Fruit fly (Drosophila melanogaster) whole organism, embryonic: ENCODE measurements around the gene CG43645.

Experiments
- Atf6 ChIP-seq: fragments of 200-800 bp; sonication (Bioruptor generic); IDR thresholded peaks from 2 replicates; pipeline ENCODE4 v1.3.6; 2022; ENCODE audit warnings: missing biosample characterization, missing genetic modification characterization
- B-H2 ChIP-seq: fragments of 200-800 bp; sonication (Bioruptor generic); optimal IDR thresholded peaks from 2 replicates; lab custom pipeline; 2018; ENCODE audit warnings: missing biosample characterization, mild to moderate bottlenecking, missing genetic modification characterization
- BtbVII ChIP-seq: fragments of 200-800 bp; sonication (Bioruptor generic); optimal IDR thresholded peaks from 3 replicates; lab custom pipeline; 2017; ENCODE audit warnings: missing biosample characterization, mild to moderate bottlenecking, missing genetic modification characterization
- C15 ChIP-seq: fragments of 200-800 bp; sonication (Bioruptor generic); IDR thresholded peaks from 3 replicates; pipeline ENCODE4 v1.3.6; 2022; ENCODE audit warnings: missing biosample characterization, missing genetic modification characterization
- CG10543 ChIP-seq: fragments of 200-800 bp; sonication (Bioruptor generic); optimal IDR thresholded peaks from 3 replicates; lab custom pipeline; 2017; ENCODE audit warnings: missing biosample characterization, mild to moderate bottlenecking, missing genetic modification characterization, moderate library complexity
- CG11085 ChIP-seq: fragments of 200-800 bp; sonication (Bioruptor generic); IDR thresholded peaks from 2 replicates; pipeline ENCODE4 v1.3.6; 2022; ENCODE audit warnings: missing biosample characterization, missing genetic modification characterization
- CG11398 ChIP-seq: fragments of 200-800 bp; sonication (Bioruptor generic); optimal IDR thresholded peaks from 2 replicates; lab custom pipeline; 2016; ENCODE audit warnings: missing biosample characterization, missing genetic modification characterization
- CG12104 ChIP-seq: fragments of 200-800 bp; sonication (Bioruptor generic); optimal IDR thresholded peaks from 3 replicates; lab custom pipeline; 2016; ENCODE audit warnings: missing biosample characterization, missing genetic modification characterization
- CG12299 ChIP-seq: fragments of 200-800 bp; sonication (Bioruptor generic); optimal IDR thresholded peaks from 2 replicates; lab custom pipeline; 2018; ENCODE audit warnings: missing biosample characterization, mild to moderate bottlenecking, missing genetic modification characterization
- CG12744 ChIP-seq: fragments of 200-800 bp; sonication (Bioruptor generic); optimal IDR thresholded peaks from 2 replicates; lab custom pipeline; 2016; ENCODE audit warnings: missing biosample characterization, missing genetic modification characterization
- CG1792 ChIP-seq: fragments of 200-800 bp; sonication (Bioruptor generic); optimal IDR thresholded peaks from 2 replicates; lab custom pipeline; 2016; ENCODE audit warnings: missing biosample characterization, missing genetic modification characterization
- CG18476 ChIP-seq: fragments of 200-800 bp; sonication (Bioruptor generic); optimal IDR thresholded peaks from 2 replicates; lab custom pipeline; 2016; ENCODE audit warnings: missing biosample characterization, mild to moderate bottlenecking, missing genetic modification characterization
- CG18599 ChIP-seq: fragments of 200-800 bp; sonication (Bioruptor generic); optimal IDR thresholded peaks from 3 replicates; lab custom pipeline; 2017; ENCODE audit warnings: missing biosample characterization, missing genetic modification characterization, mild to moderate bottlenecking, moderate library complexity, missing genetic modification reagents
- CG31365 ChIP-seq: fragments of 200-800 bp; sonication (Bioruptor generic); optimal IDR thresholded peaks from 2 replicates; lab custom pipeline; 2018; ENCODE audit warnings: missing biosample characterization, mild to moderate bottlenecking, missing genetic modification characterization
- CG3995 ChIP-seq: fragments of 200-800 bp; sonication (Bioruptor generic); optimal IDR thresholded peaks from 3 replicates; lab custom pipeline; 2016; ENCODE audit warnings: missing biosample characterization, missing genetic modification characterization
- CG4854 ChIP-seq: fragments of 200-800 bp; sonication (Bioruptor generic); optimal IDR thresholded peaks from 2 replicates; lab custom pipeline; 2016; ENCODE audit warnings: missing biosample characterization, missing genetic modification characterization, inconsistent platforms
- CG6813 ChIP-seq: fragments of 200-800 bp; sonication (Bioruptor generic); optimal IDR thresholded peaks from 2 replicates; lab custom pipeline; 2017; ENCODE audit warnings: missing biosample characterization, missing genetic modification characterization, mild to moderate bottlenecking, moderate library complexity, missing genetic modification reagents
- CG7928 ChIP-seq: fragments of 200-800 bp; sonication (Bioruptor generic); optimal IDR thresholded peaks from 2 replicates; lab custom pipeline; 2017; ENCODE audit warnings: missing biosample characterization, mild to moderate bottlenecking, missing genetic modification characterization
- CG8290 ChIP-seq, 3 experiments: fragments of 200-800 bp; sonication (Bioruptor generic); optimal IDR thresholded peaks; 2 replicates each; lab custom pipeline; 2016 to 2019; ENCODE audit warnings: missing biosample characterization in 3 of 3, missing genetic modification characterization in 3 of 3, mild to moderate bottlenecking in 2 of 3, moderate library complexity in 1 of 3
- CG9727 ChIP-seq: fragments of 200-800 bp; sonication (Bioruptor generic); optimal IDR thresholded peaks from 3 replicates; lab custom pipeline; 2017; ENCODE audit warnings: missing biosample characterization, mild to moderate bottlenecking, missing genetic modification characterization
- CG9817 ChIP-seq: fragments of 200-800 bp; sonication (Bioruptor generic); optimal IDR thresholded peaks from 2 replicates; lab custom pipeline; 2018; ENCODE audit warnings: missing biosample characterization, mild to moderate bottlenecking, missing genetic modification characterization, moderate library complexity
- D ChIP-seq, 2 experiments: fragments of 200-800 bp in 1 of 2; fragments of >200 bp in 1 of 2; sonication (Bioruptor generic) in 1 of 2; optimal IDR thresholded peaks; 2 replicates in 1 of 2; 3 replicates in 1 of 2; lab custom pipeline; 2017; ENCODE audit warnings: mild to moderate bottlenecking in 1 of 2, missing biosample characterization in 1 of 2, missing genetic modification characterization in 1 of 2, missing genetic modification reagents in 1 of 2
- Dek ChIP-seq: fragments of 200-800 bp; sonication (Bioruptor generic); optimal IDR thresholded peaks from 3 replicates; lab custom pipeline; 2019; ENCODE audit warnings: missing biosample characterization, mild to moderate bottlenecking, missing genetic modification characterization, moderate library complexity
- Fer3 ChIP-seq: fragments of 200-800 bp; sonication (Bioruptor generic); optimal IDR thresholded peaks from 2 replicates; lab custom pipeline; 2018; ENCODE audit warnings: missing biosample characterization, mild to moderate bottlenecking, missing genetic modification characterization, moderate library complexity
- HmgZ ChIP-seq: fragments of 200-800 bp; sonication (Bioruptor generic); optimal IDR thresholded peaks from 2 replicates; lab custom pipeline; 2018; ENCODE audit warnings: missing biosample characterization, mild to moderate bottlenecking, missing genetic modification characterization
- Hmr ChIP-seq: fragments of 200-800 bp; sonication (Bioruptor generic); optimal IDR thresholded peaks from 3 replicates; lab custom pipeline; 2017; ENCODE audit warnings: mild to moderate bottlenecking, missing biosample characterization, missing genetic modification reagents, missing genetic modification characterization
- Hr51 ChIP-seq, 2 experiments: fragments of 200-800 bp; sonication (Bioruptor generic); optimal IDR thresholded peaks; 2 replicates in 1 of 2; 3 replicates in 1 of 2; lab custom pipeline; 2016 to 2018; ENCODE audit warnings: missing biosample characterization in 2 of 2, missing genetic modification characterization in 2 of 2, mild to moderate bottlenecking in 1 of 2, moderate library complexity in 1 of 2
- Hsf ChIP-seq: fragments of 200-800 bp; sonication (Bioruptor generic); optimal IDR thresholded peaks from 3 replicates; lab custom pipeline; 2016; ENCODE audit warnings: missing biosample characterization, missing genetic modification characterization
- Meics ChIP-seq: fragments of 200-800 bp; sonication (Bioruptor generic); optimal IDR thresholded peaks from 2 replicates; lab custom pipeline; 2017; ENCODE audit warnings: missing biosample characterization, mild to moderate bottlenecking, missing genetic modification characterization
- Myb ChIP-seq: fragments of 200-800 bp; sonication (Bioruptor generic); optimal IDR thresholded peaks from 2 replicates; lab custom pipeline; 2016; ENCODE audit warnings: missing biosample characterization, missing genetic modification characterization
- NK7.1 ChIP-seq: fragments of 200-800 bp; sonication (Bioruptor generic); optimal IDR thresholded peaks from 3 replicates; lab custom pipeline; 2016; ENCODE audit warnings: missing biosample characterization, missing genetic modification characterization
- NfI ChIP-seq: fragments of 200-800 bp; sonication (Bioruptor generic); optimal IDR thresholded peaks from 3 replicates; lab custom pipeline; 2018; ENCODE audit warnings: missing biosample characterization, mild to moderate bottlenecking, missing genetic modification characterization, moderate library complexity
- Vsx1 ChIP-seq: fragments of 200-800 bp; sonication (Bioruptor generic); optimal IDR thresholded peaks from 2 replicates; lab custom pipeline; 2017; ENCODE audit warnings: missing biosample characterization, mild to moderate bottlenecking, missing genetic modification characterization, missing genetic modification reagents
- ash1 ChIP-seq: fragments of 200-800 bp; sonication (Bioruptor generic); optimal IDR thresholded peaks from 2 replicates; lab custom pipeline; 2018; ENCODE audit warnings: missing biosample characterization, mild to moderate bottlenecking, missing genetic modification characterization
- bigmax ChIP-seq: fragments of 200-800 bp; sonication (Bioruptor generic); optimal IDR thresholded peaks from 2 replicates; lab custom pipeline; 2018; ENCODE audit warnings: missing biosample characterization, mild to moderate bottlenecking, missing genetic modification characterization
- emc ChIP-seq: fragments of 200-800 bp; sonication (Bioruptor generic); optimal IDR thresholded peaks from 2 replicates; lab custom pipeline; 2016; ENCODE audit warnings: missing biosample characterization, missing genetic modification characterization
- eyg ChIP-seq: fragments of 200-800 bp; sonication (Bioruptor generic); optimal IDR thresholded peaks from 3 replicates; lab custom pipeline; 2016; ENCODE audit warnings: missing biosample characterization, missing genetic modification characterization
- gro ChIP-seq: fragments of 200-800 bp; sonication (Bioruptor generic); optimal IDR thresholded peaks from 2 replicates; lab custom pipeline; 2016; ENCODE audit warnings: missing biosample characterization, missing genetic modification characterization
- hkb ChIP-seq, 2 experiments: fragments of 200-800 bp in 1 of 2; fragments of >200 bp in 1 of 2; sonication (Bioruptor generic) in 1 of 2; IDR thresholded peaks in 1 of 2; optimal IDR thresholded peaks in 1 of 2; 2 replicates each; pipeline versions ENCODE4 v1.3.6 to Lab custom; 2017 to 2022; ENCODE audit warnings: missing biosample characterization in 1 of 2, missing genetic modification characterization in 1 of 2
- kay ChIP-seq: fragments of 200-800 bp; sonication (Bioruptor generic); optimal IDR thresholded peaks from 2 replicates; lab custom pipeline; 2016; ENCODE audit warnings: missing biosample characterization, missing genetic modification characterization
- knrl ChIP-seq: fragments of 200-800 bp; sonication (Bioruptor generic); IDR thresholded peaks from 3 replicates; pipeline ENCODE4 v1.3.6; 2022; ENCODE audit warnings: missing biosample characterization, missing genetic modification characterization; ENCODE audit not compliant: partially characterized antibody
- lab ChIP-seq: fragments of 200-800 bp; sonication (Bioruptor generic); optimal IDR thresholded peaks from 3 replicates; lab custom pipeline; 2017; ENCODE audit warnings: missing biosample characterization, missing genetic modification characterization, mild to moderate bottlenecking, moderate library complexity, missing genetic modification reagents
- nau ChIP-seq: fragments of 200-800 bp; sonication (Bioruptor generic); optimal IDR thresholded peaks from 3 replicates; lab custom pipeline; 2017; ENCODE audit warnings: missing biosample characterization, mild to moderate bottlenecking, missing genetic modification characterization, missing genetic modification reagents
- pnt ChIP-seq: fragments of 200-800 bp; sonication (Bioruptor generic); optimal IDR thresholded peaks from 3 replicates; lab custom pipeline; 2016; ENCODE audit warnings: missing biosample characterization, missing genetic modification characterization
- sd ChIP-seq: fragments of 200-800 bp; sonication (Bioruptor generic); optimal IDR thresholded peaks from 3 replicates; lab custom pipeline; 2018; ENCODE audit warnings: missing biosample characterization, mild to moderate bottlenecking, missing genetic modification characterization, moderate library complexity
- sisA ChIP-seq: fragments of 200-800 bp; sonication (Bioruptor generic); IDR thresholded peaks from 2 replicates; pipeline ENCODE4 v1.3.6; 2022; ENCODE audit warnings: missing biosample characterization, missing genetic modification characterization
- sob ChIP-seq: fragments of 200-800 bp; sonication (Bioruptor generic); IDR thresholded peaks from 2 replicates; pipeline ENCODE4 v1.3.6; 2022; ENCODE audit warnings: missing biosample characterization, missing genetic modification characterization
- unpg ChIP-seq: fragments of 200-800 bp; sonication (Bioruptor generic); optimal IDR thresholded peaks from 3 replicates; lab custom pipeline; 2018; ENCODE audit warnings: missing biosample characterization, mild to moderate bottlenecking, missing genetic modification characterization, moderate library complexity

Gene CG43645

dm6 chr2L:17470630-17471029, 14.9 kb upstream of the CG43645 start (continued):
- peak; percentile 47 for TF ChIP-seq CG11398 (GFP tag; lab: Kevin White, UChicago)
- peak; percentile 13 for TF ChIP-seq emc (GFP tag; lab: Kevin White, UChicago)
- TF ChIP-seq CG1792, result peak; percentile 22
- TF ChIP-seq CG10543 (GFP tag; lab: Kevin White, UChicago), result peak; percentile 69
- TF ChIP-seq gro, result peak; percentile 93
- TF ChIP-seq CG6813 (GFP tag; lab: Kevin White, UChicago), result peak; percentile 85
- peak; percentile 78; the same call in 1 of the 2 replicates for TF ChIP-seq sob
- peak; percentile 84 for TF ChIP-seq Meics (GFP tag; lab: Kevin White, UChicago)
- peak; percentile 19 for TF ChIP-seq CG18476 (GFP tag; lab: Kevin White, UChicago)
- peak; percentile 36 for TF ChIP-seq CG3995 (GFP tag; lab: Kevin White, UChicago)
- peak; percentile 78 for TF ChIP-seq CG12744 (GFP tag; lab: Kevin White, UChicago)
- peak; percentile 35 for TF ChIP-seq Myb (GFP tag; lab: Kevin White, UChicago)
- TF ChIP-seq CG12299 (tag; lab: Kevin White, UChicago), result peak; percentile 71
- TF ChIP-seq CG8290 (GFP tag; optimal IDR thresholded peaks at IDR 0.05; lab: Kevin White, UChicago), result no peak
- peak in 1 of 2 experiments; percentile 95 for TF ChIP-seq CG8290 (tag; optimal IDR thresholded peaks at IDR 0.05; lab: Kevin White, UChicago)
- peak; percentile 26 for TF ChIP-seq nau (GFP tag; lab: Kevin White, UChicago)
- TF ChIP-seq B-H2 (GFP tag; lab: Kevin White, UChicago), result peak; percentile 89
- peak; percentile 88 for TF ChIP-seq Atf6 (GFP tag; lab: Robert Waterston, UW)
- TF ChIP-seq sd, result peak; percentile 59
- TF ChIP-seq CG7928 (GFP tag; lab: Kevin White, UChicago), result peak; percentile 44
- peak; percentile 92 for TF ChIP-seq CG18599 (GFP tag; lab: Kevin White, UChicago)
- TF ChIP-seq Hsf (GFP tag; lab: Kevin White, UChicago), result peak; percentile 17
- TF ChIP-seq CG4854 (GFP tag; lab: Kevin White, UChicago), result peak; percentile 66
- peak; percentile 73 for TF ChIP-seq CG9817 (tag; lab: Kevin White, UChicago)
- TF ChIP-seq unpg (GFP tag; lab: Kevin White, UChicago), result peak; percentile 54
- TF ChIP-seq CG12104 (GFP tag; lab: Kevin White, UChicago), result peak; percentile 33
- TF ChIP-seq Dek (tag; lab: Kevin White, UChicago), result peak; percentile 69
- TF ChIP-seq CG11085 (GFP tag; lab: Robert Waterston, UW), result peak; percentile 26; the same call in 1 of the 2 replicates
- no peak for TF ChIP-seq sisA
- peak; percentile 66 for TF ChIP-seq eyg
- TF ChIP-seq Hmr (GFP tag; lab: Kevin White, UChicago), result peak; percentile 90
- no peak for TF ChIP-seq D (optimal IDR thresholded peaks at IDR 0.05; lab: Kevin White, UChicago)
- no peak for TF ChIP-seq D (GFP tag; optimal IDR thresholded peaks at IDR 0.05; lab: Kevin White, UChicago)
- TF ChIP-seq HmgZ, result peak; percentile 62
- peak; percentile 60 for TF ChIP-seq NfI (GFP tag; lab: Kevin White, UChicago)
- TF ChIP-seq NK7.1 (GFP tag; lab: Kevin White, UChicago), result peak; percentile 61
- TF ChIP-seq knrl (GFP tag; lab: Robert Waterston, UW), result no peak
- peak; percentile 55 for TF ChIP-seq CG9727 (GFP tag; lab: Kevin White, UChicago)
- peak; percentile 37 for TF ChIP-seq CG31365 (tag; lab: Kevin White, UChicago)
- TF ChIP-seq ash1, result peak; percentile 52
- TF ChIP-seq C15, result peak; percentile 15; the same call in 1 of the 3 replicates
- peak; percentile 95 for TF ChIP-seq lab (GFP tag; lab: Kevin White, UChicago)
- TF ChIP-seq Fer3 (tag; lab: Kevin White, UChicago), result peak; percentile 88
- TF ChIP-seq bigmax (GFP tag; lab: Kevin White, UChicago), result no peak
- peak; percentile 6 for TF ChIP-seq pnt (GFP tag; lab: Kevin White, UChicago)
- TF ChIP-seq Hr51 (GFP tag; optimal IDR thresholded peaks at IDR 0.05; lab: Kevin White, UChicago), result peak in 1 of 2 experiments; percentile 9
- TF ChIP-seq Vsx1 (GFP tag; lab: Kevin White, UChicago), result peak; percentile 33
- no peak for TF ChIP-seq hkb (optimal IDR thresholded peaks at IDR 0.05; lab: Kevin White, UChicago)
- peak; percentile 65 for TF ChIP-seq hkb (GFP tag; IDR thresholded peaks at IDR 0.05; lab: Robert Waterston, UW)
- peak; percentile 7 for TF ChIP-seq kay
- peak; percentile 78 for TF ChIP-seq BtbVII (GFP tag; lab: Kevin White, UChicago)
